Worm (Caenorhabditis elegans) whole organism, late embryonic: Measurements from ENCODE around the gene amt-3.

Experiments used
- C38D4.7 ChIP-seq: fragments of 200-800 bp; sonication (Bioruptor generic); optimal IDR thresholded peaks from 2 replicates; lab custom pipeline; 2018; ENCODE audit warnings: mild to moderate bottlenecking, missing genetic modification characterization, moderate library complexity, missing compliant biosample characterization
- ceh-18 ChIP-seq: sonication (generic microtip); optimal IDR thresholded peaks from 2 replicates; lab custom pipeline; 2016; ENCODE audit warnings: missing genetic modification characterization, missing compliant biosample characterization
- ceh-19 ChIP-seq: fragments of 200-800 bp; sonication (Bioruptor generic); optimal IDR thresholded peaks from 2 replicates; lab custom pipeline; 2018; ENCODE audit warnings: mild to moderate bottlenecking, missing genetic modification characterization, missing compliant biosample characterization
- ceh-34 ChIP-seq: sonication (generic microtip); optimal IDR thresholded peaks from 2 replicates; lab custom pipeline; 2016; ENCODE audit warnings: mild to moderate bottlenecking, missing genetic modification characterization, missing compliant biosample characterization
- hlh-30 ChIP-seq: sonication (generic microtip); optimal IDR thresholded peaks from 2 replicates; lab custom pipeline; 2017; ENCODE audit warnings: antibody characterized with exemption, missing genetic modification characterization, missing compliant biosample characterization; ENCODE audit not compliant: insufficient read depth
- pha-4 ChIP-seq: fragments of 150-350 bp; optimal IDR thresholded peaks from 2 replicates; lab custom pipeline; 2018; ENCODE audit warnings: missing biosample characterization, missing genetic modification reagents, missing genetic modification characterization

DNA sequence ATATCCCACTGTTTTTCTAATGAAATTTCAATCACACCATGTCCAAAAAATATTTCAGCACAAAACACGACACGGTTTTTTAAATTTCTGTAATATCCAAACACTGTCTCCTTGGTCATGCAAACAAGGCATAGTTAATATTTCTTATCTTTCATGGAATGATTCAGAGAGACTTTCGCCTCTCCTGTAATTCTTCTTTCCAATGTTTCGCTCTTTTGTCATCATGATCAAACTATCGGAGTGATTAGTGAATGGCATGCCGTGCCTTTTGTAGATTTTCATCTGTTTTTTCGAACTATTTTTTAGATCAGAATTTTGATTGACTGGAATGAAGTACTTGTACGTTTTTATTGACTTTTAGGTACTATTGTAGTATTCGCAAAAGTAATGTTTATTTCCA, 15.4 kb upstream of the amt-3 start:
- TF ChIP-seq ceh-18 (tag; lab: Kevin White, UChicago) (no peak), hlh-30 (tag; lab: Kevin White, UChicago) (no peak), ceh-19 (no peak), ceh-34 (tag; lab: Kevin White, UChicago) (no peak), pha-4 (no peak), C38D4.7 (no peak)
